Worm (Caenorhabditis elegans): ENCODE data around the gene sgo-1.

The sgo-1 gene

ce11 chrIV:7753108-7753507, 43.2 kb downstream of the sgo-1 start, which contains the start of gene col-14:
TSS of gene col-14 (plus strand) at chrIV:7753408.
- TF ChIP-seq efl-1 (optimal IDR thresholded peaks at IDR 0.05) (no peak), efl-1 (GFP tag; optimal IDR thresholded peaks at IDR 0.05 in 1 of 2) (peak in 1 of 2 experiments; percentile 14), pag-3 (tag; optimal IDR thresholded peaks at IDR 0.05; ENCODE audit: borderline replicate concordance, insufficient read depth) (no peak)

ce11 chrIV:7747838-7748237, 48.4 kb downstream of the sgo-1 start, which contains the start of gene klo-1:
TSS of gene klo-1 (minus strand) at chrIV:7748225.
- TF ChIP-seq ztf-11 (tag; optimal IDR thresholded peaks at IDR 0.05), result no peak
- TF ChIP-seq elt-2 (tag; optimal IDR thresholded peaks at IDR 0.05), result peak; percentile 49
